Worm (Caenorhabditis elegans) whole organism, late embryonic: ENCODE measurements around the gene zyg-1.

Source experiments
- ama-1 ChIP-seq: fragments of 150-350 bp; optimal IDR thresholded peaks from 2 replicates; lab custom pipeline; 2014
- ceh-31 ChIP-seq: sonication (generic microtip); optimal IDR thresholded peaks from 2 replicates; lab custom pipeline; 2016; ENCODE audit warnings: missing genetic modification characterization, missing compliant biosample characterization
- ceh-48 ChIP-seq: sonication (generic microtip); optimal IDR thresholded peaks from 2 replicates; lab custom pipeline; 2016; ENCODE audit warnings: missing genetic modification characterization, inconsistent platforms, missing compliant biosample characterization
- che-1 ChIP-seq: sonication (generic microtip); optimal IDR thresholded peaks from 2 replicates; lab custom pipeline; 2016; ENCODE audit warnings: mild to moderate bottlenecking, missing genetic modification characterization, missing compliant biosample characterization
- elt-2 ChIP-seq: sonication (generic microtip); optimal IDR thresholded peaks from 2 replicates; lab custom pipeline; 2016; ENCODE audit warnings: missing genetic modification reagents, missing genetic modification characterization, missing compliant biosample characterization
- fkh-6 ChIP-seq: sonication (generic microtip); optimal IDR thresholded peaks from 2 replicates; lab custom pipeline; 2016; ENCODE audit warnings: missing genetic modification characterization, missing compliant biosample characterization
- lin-11 ChIP-seq: fragments of 200-800 bp; sonication (Bioruptor generic); optimal IDR thresholded peaks from 2 replicates; lab custom pipeline; 2018; ENCODE audit warnings: mild to moderate bottlenecking, missing genetic modification characterization, missing compliant biosample characterization
- nhr-11 ChIP-seq: fragments of 150-350 bp; optimal IDR thresholded peaks from 2 replicates; lab custom pipeline; 2014; ENCODE audit warnings: missing biosample characterization, missing genetic modification characterization
- pag-3 ChIP-seq: sonication (generic microtip); optimal IDR thresholded peaks from 2 replicates; lab custom pipeline; 2016; ENCODE audit warnings: missing compliant biosample characterization, missing genetic modification characterization, borderline replicate concordance
- unc-86 ChIP-seq: sonication (generic microtip); optimal IDR thresholded peaks from 2 replicates; lab custom pipeline; 2016; ENCODE audit warnings: missing genetic modification characterization, missing compliant biosample characterization

- TF ChIP-seq ceh-48 (tag; lab: Kevin White, UChicago) = no peak
- TF ChIP-seq unc-86 = no peak
- no peak for TF ChIP-seq nhr-11
- TF ChIP-seq ama-1 (lab: Kevin White, UChicago) = no peak
- no peak for TF ChIP-seq fkh-6
- TF ChIP-seq elt-2 (tag; lab: Kevin White, UChicago) = peak; percentile 29
- TF ChIP-seq lin-11 (tag; lab: Kevin White, UChicago) = no peak
- no peak for TF ChIP-seq che-1 (tag; lab: Kevin White, UChicago)
- TF ChIP-seq pag-3 = no peak
- no peak for TF ChIP-seq ceh-31 (tag; lab: Kevin White, UChicago)
These were observed 48.7 kb downstream of the zyg-1 start for ce11 chrII:5698254-5698653.
